Comparison of ENCODE assay signal across 5 worm cellular contexts in genomic region chrII:6331222-6331830, ce11.
A peak's percentile ranks its signal among the peaks of the same experiment; 100 is the strongest.
TF ChIP-seq lines count a peak whose summit lies in the region.

Gene set-4, minus strand, starts transcription at chrII:6331341.

TF ChIP-seq in whole organism, L1 larva, 84 proteins besides CTCF, POLR2A, EP300 and RAD21 (continues in another document):
- TF ChIP-seq ceh-8 (GFP tag; optimal IDR thresholded peaks at IDR 0.05; lab: Kevin White, UChicago) (peak; percentile 86), nhr-19 (GFP tag; conservative IDR thresholded peaks at IDR 0.05; lab: Robert Waterston, UW) (peak; percentile 92), ceh-90 (tag; optimal IDR thresholded peaks at IDR 0.05; lab: Kevin White, UChicago) (no peak), egl-27 (tag; optimal IDR thresholded peaks at IDR 0.05; lab: Kevin White, UChicago) (peak; percentile 46 to 64), unc-130 (tag; optimal IDR thresholded peaks at IDR 0.05; lab: Kevin White, UChicago) (peak; percentile 90), efl-1 (optimal IDR thresholded peaks at IDR 0.05; lab: Kevin White, UChicago) (peak; percentile 91 to 92), efl-1 (GFP tag; optimal IDR thresholded peaks at IDR 0.05 in 1 of 2; lab: Kevin White, UChicago) (peak; percentile 84 to 98), sup-37 (GFP tag; optimal IDR thresholded peaks at IDR 0.05; lab: Kevin White, UChicago) (peak; percentile 71), lin-39 (tag; optimal IDR thresholded peaks at IDR 0.05; lab: Kevin White, UChicago) (peak; percentile 74), unc-98 (GFP tag; IDR thresholded peaks at IDR 0.05; lab: Robert Waterston, UW) (no peak), aly-2 (tag; optimal IDR thresholded peaks at IDR 0.05; lab: Kevin White, UChicago) (peak; percentile 65), Y116A8C.19 (tag; optimal IDR thresholded peaks at IDR 0.05; lab: Kevin White, UChicago; ENCODE audit: borderline replicate concordance) (no peak), efl-3 (GFP tag; optimal IDR thresholded peaks at IDR 0.05; lab: Kevin White, UChicago) (no peak), fkh-8 (tag; optimal IDR thresholded peaks at IDR 0.05; lab: Kevin White, UChicago) (peak; percentile 93), nhr-76 (tag; optimal IDR thresholded peaks at IDR 0.05; lab: Kevin White, UChicago) (no peak), hlh-4 (tag; optimal IDR thresholded peaks at IDR 0.05; lab: Kevin White, UChicago) (no peak), irx-1 (tag; optimal IDR thresholded peaks at IDR 0.05; lab: Kevin White, UChicago) (peak; percentile 92), unc-62 (GFP tag; optimal IDR thresholded peaks at IDR 0.05; lab: Kevin White, UChicago) (peak; percentile 25)

TF ChIP-seq in whole organism, L3 larva, 47 proteins besides CTCF, POLR2A, EP300 and RAD21 (continues in another document):
- TF ChIP-seq skn-1 (tag; optimal IDR thresholded peaks at IDR 0.05; lab: Kevin White, UChicago) (peak; percentile 49), nfya-1 (tag; optimal IDR thresholded peaks at IDR 0.05; lab: Kevin White, UChicago; ENCODE audit: insufficient read depth) (peak; percentile 94), fkh-2 (tag; optimal IDR thresholded peaks at IDR 0.05; lab: Kevin White, UChicago) (no peak), ama-1 (optimal IDR thresholded peaks at IDR 0.05; lab: Kevin White, UChicago) (peak; percentile 54), nhr-237 (tag; optimal IDR thresholded peaks at IDR 0.05; lab: Kevin White, UChicago) (no peak), snpc-4 (tag; optimal IDR thresholded peaks at IDR 0.05; lab: Kevin White, UChicago) (peak; percentile 94), aly-2 (tag; optimal IDR thresholded peaks at IDR 0.05; lab: Kevin White, UChicago) (no peak), nhr-25 (tag; optimal IDR thresholded peaks at IDR 0.05; lab: Kevin White, UChicago) (peak; percentile 98), R02D3.7 (tag; optimal IDR thresholded peaks at IDR 0.05; lab: Kevin White, UChicago) (peak; percentile 75), fkh-10 (GFP tag; optimal IDR thresholded peaks at IDR 0.05; lab: Kevin White, UChicago) (peak; percentile 64), nhr-23 (tag; optimal IDR thresholded peaks at IDR 0.05; lab: Kevin White, UChicago) (peak; percentile 89), fos-1 (tag; optimal IDR thresholded peaks at IDR 0.05; lab: Kevin White, UChicago) (no peak), lin-15B (tag; optimal IDR thresholded peaks at IDR 0.05; lab: Kevin White, UChicago) (peak; percentile 91), ztf-4 (tag; optimal IDR thresholded peaks at IDR 0.05; lab: Kevin White, UChicago) (peak; percentile 68), elt-1 (tag; optimal IDR thresholded peaks at IDR 0.05; lab: Kevin White, UChicago) (peak; percentile 78), nhr-28 (tag; optimal IDR thresholded peaks at IDR 0.05; lab: Kevin White, UChicago) (no peak), nhr-67 (tag; optimal IDR thresholded peaks at IDR 0.05; lab: Kevin White, UChicago) (no peak), nhr-76 (tag; optimal IDR thresholded peaks at IDR 0.05; lab: Kevin White, UChicago) (no peak), pqm-1 (tag; optimal IDR thresholded peaks at IDR 0.05; lab: Kevin White, UChicago) (peak; percentile 42)

TF ChIP-seq in whole organism, early embryonic, 17 proteins besides CTCF, POLR2A, EP300 and RAD21:
- peak; percentile 82 for TF ChIP-seq hmg-4 (GFP tag; optimal IDR thresholded peaks at IDR 0.05; lab: Kevin White, UChicago)
- TF ChIP-seq tbx-11 (GFP tag; IDR thresholded peaks at IDR 0.05; lab: Robert Waterston, UW), result no peak
- TF ChIP-seq ceh-36 (tag; optimal IDR thresholded peaks at IDR 0.05; lab: Kevin White, UChicago), result peak; percentile 31
- no peak for TF ChIP-seq aly-1 (tag; optimal IDR thresholded peaks at IDR 0.05; lab: Kevin White, UChicago)
- no peak for TF ChIP-seq hmbx-1 (tag; optimal IDR thresholded peaks at IDR 0.05; lab: Kevin White, UChicago)
- TF ChIP-seq tra-4 (tag; optimal IDR thresholded peaks at IDR 0.05; lab: Kevin White, UChicago), result no peak
- TF ChIP-seq sea-1 (GFP tag; conservative IDR thresholded peaks at IDR 0.05; lab: Robert Waterston, UW), result 0 out of 2 replicates have a peak, but pooled peaks have one; percentile 20
- TF ChIP-seq F13C5.2 (tag; optimal IDR thresholded peaks at IDR 0.05; lab: Kevin White, UChicago), result peak; percentile 79
- no peak for TF ChIP-seq scrt-1 (GFP tag; IDR thresholded peaks at IDR 0.05; lab: Robert Waterston, UW)

TF ChIP-seq in whole organism, midembryonic, 9 proteins besides CTCF, POLR2A, EP300 and RAD21:
- TF ChIP-seq ztf-29 (GFP tag; IDR thresholded peaks at IDR 0.05; lab: Robert Waterston, UW) (no peak), ref-1 (GFP tag; conservative IDR thresholded peaks at IDR 0.05; lab: Robert Waterston, UW) (no peak), tab-1 (GFP tag; IDR thresholded peaks at IDR 0.05; lab: Robert Waterston, UW) (no peak), ztf-23 (GFP tag; IDR thresholded peaks at IDR 0.05; lab: Robert Waterston, UW) (peak; percentile 67; the same call in 1 of the 2 replicates), T22C8.4 (GFP tag; IDR thresholded peaks at IDR 0.05; lab: Robert Waterston, UW) (no peak), klf-2 (GFP tag; conservative IDR thresholded peaks at IDR 0.05; lab: Robert Waterston, UW) (no peak), flt-1 (GFP tag; IDR thresholded peaks at IDR 0.05; lab: Robert Waterston, UW) (peak; percentile 52; the same call in 1 of the 2 replicates), cog-1 (tag; optimal IDR thresholded peaks at IDR 0.05; lab: Kevin White, UChicago) (peak; percentile 77), med-1 (GFP tag; optimal IDR thresholded peaks at IDR 0.05; lab: Kevin White, UChicago; ENCODE audit: insufficient read depth) (no peak)

TF ChIP-seq in whole organism, young adult, 124 proteins besides CTCF, POLR2A, EP300 and RAD21 (continues in another document):
- TF ChIP-seq fkh-3 (tag; optimal IDR thresholded peaks at IDR 0.05; lab: Kevin White, UChicago) (no peak), gei-17 (GFP tag; optimal IDR thresholded peaks at IDR 0.05; lab: Kevin White, UChicago) (peak; percentile 50), egrh-3 (GFP tag; IDR thresholded peaks at IDR 0.05; lab: Robert Waterston, UW) (no peak), T07F8.4 (tag; optimal IDR thresholded peaks at IDR 0.05; lab: Kevin White, UChicago) (no peak), cebp-2 (GFP tag; IDR thresholded peaks at IDR 0.05; lab: Robert Waterston, UW) (no peak), F23B12.7 (tag; optimal IDR thresholded peaks at IDR 0.05; lab: Kevin White, UChicago; ENCODE audit: insufficient read depth) (peak; percentile 85), atf-7 (tag; optimal IDR thresholded peaks at IDR 0.05; lab: Kevin White, UChicago) (peak; percentile 77), nhr-179 (tag; optimal IDR thresholded peaks at IDR 0.05; lab: Kevin White, UChicago) (no peak), athp-1 (tag; optimal IDR thresholded peaks at IDR 0.05; lab: Kevin White, UChicago) (peak; percentile 38), cebp-1 (GFP tag; IDR thresholded peaks at IDR 0.05; lab: Robert Waterston, UW) (0 out of 2 replicates have a peak, but pooled peaks have one; percentile 24), cebp-1 (tag; optimal IDR thresholded peaks at IDR 0.05; lab: Kevin White, UChicago) (peak; percentile 88), snpc-4 (GFP tag; optimal IDR thresholded peaks at IDR 0.05; lab: Kevin White, UChicago) (peak; percentile 4), snpc-4 (tag; optimal IDR thresholded peaks at IDR 0.05; lab: Kevin White, UChicago) (peak; percentile 6 to 81 (median 64)), F33H1.4 (GFP tag; IDR thresholded peaks at IDR 0.05; lab: Robert Waterston, UW) (peak; percentile 78), ztf-25 (GFP tag; IDR thresholded peaks at IDR 0.05; lab: Robert Waterston, UW) (no peak), bed-1 (GFP tag; IDR thresholded peaks at IDR 0.05; lab: Robert Waterston, UW) (no peak), nhr-27 (tag; optimal IDR thresholded peaks at IDR 0.05; lab: Kevin White, UChicago) (no peak), hmg-20 (GFP tag; IDR thresholded peaks at IDR 0.05; lab: Robert Waterston, UW) (peak; percentile 79), B0019.2 (GFP tag; conservative IDR thresholded peaks at IDR 0.05; lab: Robert Waterston, UW) (no peak; the same call in 1 of the 2 replicates), sdz-38 (tag; optimal IDR thresholded peaks at IDR 0.05; lab: Kevin White, UChicago) (no peak), lin-35 (GFP tag; optimal IDR thresholded peaks at IDR 0.05; lab: Kevin White, UChicago) (peak in 2 of 3 experiments; percentile 28 to 90), B0336.3 (GFP tag; IDR thresholded peaks at IDR 0.05; lab: Robert Waterston, UW) (peak; percentile 89), zfh-2 (GFP tag; conservative IDR thresholded peaks at IDR 0.05; lab: Robert Waterston, UW) (peak; percentile 96), egl-18 (GFP tag; IDR thresholded peaks at IDR 0.05; lab: Robert Waterston, UW) (peak; percentile 55; the same call in 1 of the 2 replicates), lin-26 (GFP tag; IDR thresholded peaks at IDR 0.05; lab: Robert Waterston, UW) (no peak), let-607 (tag; optimal IDR thresholded peaks at IDR 0.05; lab: Kevin White, UChicago) (peak; percentile 53 to 72), tbp1 (GFP tag; optimal IDR thresholded peaks at IDR 0.05; lab: Kevin White, UChicago) (peak; percentile 62), hsf-1 (GFP tag; IDR thresholded peaks at IDR 0.05; lab: Robert Waterston, UW) (no peak), ccch-3 (GFP tag; optimal IDR thresholded peaks at IDR 0.05; lab: Kevin White, UChicago) (no peak), ceh-100 (GFP tag; IDR thresholded peaks at IDR 0.05; lab: Robert Waterston, UW) (peak; percentile 77), sptf-2 (GFP tag; optimal IDR thresholded peaks at IDR 0.05; lab: Kevin White, UChicago) (no peak), ceh-91 (GFP tag; IDR thresholded peaks at IDR 0.05; lab: Robert Waterston, UW) (peak; percentile 50; the same call in 1 of the 2 replicates), Y95B8A.8 (GFP tag; IDR thresholded peaks at IDR 0.05; lab: Robert Waterston, UW) (no peak), madf-6 (GFP tag; IDR thresholded peaks at IDR 0.05; lab: Robert Waterston, UW) (peak; percentile 79), Y56A3A.18 (GFP tag; IDR thresholded peaks at IDR 0.05; lab: Robert Waterston, UW) (no peak), C17E4.6 (GFP tag; IDR thresholded peaks at IDR 0.05; lab: Robert Waterston, UW) (peak; percentile 42; the same call in 1 of the 2 replicates), B0035.1 (tag; optimal IDR thresholded peaks at IDR 0.05; lab: Kevin White, UChicago) (no peak), rec-8 (tag; optimal IDR thresholded peaks at IDR 0.05; lab: Kevin White, UChicago) (no peak), lir-1 (GFP tag; conservative IDR thresholded peaks at IDR 0.05; lab: Robert Waterston, UW) (peak; percentile 60; the same call in 1 of the 2 replicates), pha-4 (tag; optimal IDR thresholded peaks at IDR 0.05; lab: Kevin White, UChicago) (no peak), die-1 (tag; optimal IDR thresholded peaks at IDR 0.05; lab: Kevin White, UChicago) (no peak), aptf-2 (GFP tag; conservative IDR thresholded peaks at IDR 0.05; lab: Robert Waterston, UW) (no peak), dpff-1 (tag; optimal IDR thresholded peaks at IDR 0.05; lab: Kevin White, UChicago) (no peak)

Comparison
In these comparisons a context has a peak if more than half of its experiments do, and no peak if none do; other contexts are left out.
1. Of the 8 proteins assayed by ChIP-seq in both whole organism, young adult and whole organism, L1 larva: peak only in whole organism, young adult: none; only in whole organism, L1 larva: ama-1 and unc-62; in both: dpl-1, efl-1, lin-35, nhr-90, snpc-4 and unc-130; in neither: 0.